Fruit fly (Drosophila melanogaster) whole organism, embryonic: ENCODE results near the gene Kah.

Experiments used
- Ada2b ChIP-seq: fragments of 200-800 bp; sonication (Bioruptor generic); IDR thresholded peaks from 2 replicates; pipeline ENCODE4 v1.3.6; 2022; ENCODE audit warnings: missing biosample characterization, missing genetic modification characterization
- Atf-2 ChIP-seq: fragments of 200-800 bp; sonication (Bioruptor generic); optimal IDR thresholded peaks from 2 replicates; lab custom pipeline; 2016; ENCODE audit warnings: missing biosample characterization, missing genetic modification characterization
- Atf6 ChIP-seq: fragments of 200-800 bp; sonication (Bioruptor generic); IDR thresholded peaks from 2 replicates; pipeline ENCODE4 v1.3.6; 2022; ENCODE audit warnings: missing biosample characterization, missing genetic modification characterization
- B-H1 ChIP-seq: fragments of 200-800 bp; sonication (Bioruptor generic); IDR thresholded peaks from 3 replicates; pipeline ENCODE4 v1.3.6; 2022; ENCODE audit warnings: missing biosample characterization, missing genetic modification characterization
- CG12104 ChIP-seq: fragments of 200-800 bp; sonication (Bioruptor generic); optimal IDR thresholded peaks from 3 replicates; lab custom pipeline; 2016; ENCODE audit warnings: missing biosample characterization, missing genetic modification characterization
- CG12391 ChIP-seq: fragments of 200-800 bp; sonication (Bioruptor generic); optimal IDR thresholded peaks from 3 replicates; lab custom pipeline; 2018; ENCODE audit warnings: missing biosample characterization, mild to moderate bottlenecking, missing genetic modification characterization, moderate library complexity
- CG13296 ChIP-seq: fragments of 200-800 bp; sonication (Bioruptor generic); optimal IDR thresholded peaks from 3 replicates; lab custom pipeline; 2018; ENCODE audit warnings: missing biosample characterization, mild to moderate bottlenecking, missing genetic modification characterization
- CG14667 ChIP-seq: fragments of 200-800 bp; sonication (Bioruptor generic); IDR thresholded peaks from 2 replicates; pipeline ENCODE4 v1.3.6; 2022; ENCODE audit warnings: missing biosample characterization, missing genetic modification characterization
- CG15269 ChIP-seq: fragments of 200-800 bp; sonication (Bioruptor generic); optimal IDR thresholded peaks from 2 replicates; lab custom pipeline; 2018; ENCODE audit warnings: missing biosample characterization, mild to moderate bottlenecking, missing genetic modification characterization, moderate library complexity
- CG15514 ChIP-seq: fragments of 200-800 bp; sonication (Bioruptor generic); optimal IDR thresholded peaks from 3 replicates; lab custom pipeline; 2017; ENCODE audit warnings: missing biosample characterization, missing genetic modification characterization, mild to moderate bottlenecking, moderate library complexity, missing genetic modification reagents
- CG15601 ChIP-seq: fragments of 200-800 bp; sonication (Bioruptor generic); optimal IDR thresholded peaks from 3 replicates; lab custom pipeline; 2019; ENCODE audit warnings: missing biosample characterization, mild to moderate bottlenecking, missing genetic modification characterization, moderate library complexity
- CG16779 ChIP-seq: fragments of 200-800 bp; sonication (Bioruptor generic); IDR thresholded peaks from 2 replicates; pipeline ENCODE4 v1.3.6; 2022; ENCODE audit warnings: missing biosample characterization, missing genetic modification characterization
- CG17829 ChIP-seq: fragments of 200-800 bp; optimal IDR thresholded peaks from 2 replicates; lab custom pipeline; 2019; ENCODE audit warnings: missing biosample characterization, mild to moderate bottlenecking, missing genetic modification characterization, moderate library complexity
- CG18262 ChIP-seq: fragments of 200-800 bp; optimal IDR thresholded peaks from 3 replicates; lab custom pipeline; 2019; ENCODE audit warnings: missing biosample characterization, mild to moderate bottlenecking, missing genetic modification characterization, moderate library complexity
- CG31365 ChIP-seq: fragments of 200-800 bp; sonication (Bioruptor generic); optimal IDR thresholded peaks from 2 replicates; lab custom pipeline; 2018; ENCODE audit warnings: missing biosample characterization, mild to moderate bottlenecking, missing genetic modification characterization
- CG7786 ChIP-seq: fragments of 200-800 bp; sonication (Bioruptor generic); optimal IDR thresholded peaks from 2 replicates; lab custom pipeline; 2016; ENCODE audit warnings: missing biosample characterization, missing genetic modification characterization
- CG9609 ChIP-seq: fragments of 200-800 bp; sonication (Bioruptor generic); optimal IDR thresholded peaks from 3 replicates; lab custom pipeline; 2016; ENCODE audit warnings: missing biosample characterization, missing genetic modification characterization
- Dbx ChIP-seq: fragments of 200-800 bp; sonication (Bioruptor generic); IDR thresholded peaks from 3 replicates; pipeline ENCODE4 v1.3.6; 2022; ENCODE audit warnings: missing biosample characterization, missing genetic modification characterization
- Deaf1 ChIP-seq: fragments of 200-800 bp; optimal IDR thresholded peaks from 3 replicates; lab custom pipeline; 2019; ENCODE audit warnings: missing biosample characterization, mild to moderate bottlenecking, missing genetic modification characterization, moderate library complexity
- H2.0 ChIP-seq: fragments of 200-800 bp; sonication (Bioruptor generic); IDR thresholded peaks from 2 replicates; pipeline ENCODE4 v1.3.6; 2022; ENCODE audit warnings: missing biosample characterization, missing genetic modification characterization
- MTF-1 ChIP-seq: fragments of 200-800 bp; sonication (Bioruptor generic); optimal IDR thresholded peaks from 2 replicates; lab custom pipeline; 2018; ENCODE audit warnings: missing biosample characterization, mild to moderate bottlenecking, missing genetic modification characterization, borderline replicate concordance
- Meics ChIP-seq: fragments of 200-800 bp; sonication (Bioruptor generic); optimal IDR thresholded peaks from 2 replicates; lab custom pipeline; 2017; ENCODE audit warnings: missing biosample characterization, mild to moderate bottlenecking, missing genetic modification characterization
- Myb ChIP-seq: fragments of 200-800 bp; sonication (Bioruptor generic); optimal IDR thresholded peaks from 2 replicates; lab custom pipeline; 2016; ENCODE audit warnings: missing biosample characterization, missing genetic modification characterization
- PHDP ChIP-seq: fragments of 200-800 bp; sonication (Bioruptor generic); optimal IDR thresholded peaks from 3 replicates; lab custom pipeline; 2018; ENCODE audit warnings: missing biosample characterization, mild to moderate bottlenecking, missing genetic modification characterization, moderate library complexity
- Poxn ChIP-seq: fragments of 200-800 bp; sonication (Bioruptor generic); IDR thresholded peaks from 2 replicates; pipeline ENCODE4 v1.3.6; 2022; ENCODE audit warnings: missing biosample characterization, missing genetic modification characterization
- Rfx ChIP-seq: fragments of 200-800 bp; sonication (Bioruptor generic); IDR thresholded peaks from 2 replicates; pipeline ENCODE4 v1.3.6; 2022; ENCODE audit warnings: missing biosample characterization, missing genetic modification characterization
- Scr ChIP-seq: fragments of 200-800 bp; sonication (Bioruptor generic); IDR thresholded peaks from 2 replicates; pipeline ENCODE4 v1.3.6; 2022; ENCODE audit warnings: missing biosample characterization, missing genetic modification characterization; ENCODE audit not compliant: partially characterized antibody
- Spps ChIP-seq: fragments of 200-800 bp; sonication (Bioruptor generic); optimal IDR thresholded peaks from 2 replicates; lab custom pipeline; 2018; ENCODE audit warnings: missing biosample characterization, mild to moderate bottlenecking, missing genetic modification characterization
- Taf1 ChIP-seq: fragments of 200-800 bp; sonication (Bioruptor generic); IDR thresholded peaks from 2 replicates; pipeline ENCODE4 v1.3.6; 2022; ENCODE audit warnings: missing biosample characterization, missing genetic modification characterization
- Usf ChIP-seq: fragments of 200-800 bp; sonication (Bioruptor generic); optimal IDR thresholded peaks from 2 replicates; lab custom pipeline; 2017; ENCODE audit warnings: missing genotype, missing biosample characterization, missing genetic modification characterization
- Xbp1 ChIP-seq: fragments of 200-800 bp; sonication (Bioruptor generic); optimal IDR thresholded peaks from 3 replicates; lab custom pipeline; 2016; ENCODE audit warnings: missing biosample characterization, mild to moderate bottlenecking, missing genetic modification characterization
- bbx ChIP-seq: fragments of 200-800 bp; sonication (Bioruptor generic); IDR thresholded peaks from 2 replicates; pipeline ENCODE4 v1.3.6; 2022; ENCODE audit warnings: missing biosample characterization, missing genetic modification characterization; ENCODE audit not compliant: partially characterized antibody
- bowl ChIP-seq: fragments of 200-800 bp; sonication (Bioruptor generic); IDR thresholded peaks from 2 replicates; pipeline ENCODE4 v1.3.6; 2022; ENCODE audit warnings: missing biosample characterization, missing genetic modification characterization
- dati ChIP-seq: fragments of 200-800 bp; sonication (Bioruptor generic); IDR thresholded peaks from 2 replicates; pipeline ENCODE4 v1.3.6; 2022; ENCODE audit warnings: missing biosample characterization, missing genetic modification characterization
- fd96Cb ChIP-seq: fragments of 200-800 bp; sonication (Bioruptor generic); optimal IDR thresholded peaks from 2 replicates; lab custom pipeline; 2018; ENCODE audit warnings: missing biosample characterization, mild to moderate bottlenecking, missing genetic modification characterization, moderate library complexity
- fru ChIP-seq: fragments of >200 bp; optimal IDR thresholded peaks from 2 replicates; lab custom pipeline; 2017
- hb ChIP-seq: fragments of 200-800 bp; sonication (Bioruptor generic); IDR thresholded peaks from 3 replicates; pipeline ENCODE4 v1.3.6; 2022; ENCODE audit warnings: missing biosample characterization, missing genetic modification characterization; ENCODE audit not compliant: partially characterized antibody
- hkb ChIP-seq, 2 experiments: fragments of 200-800 bp in 1 of 2; fragments of >200 bp in 1 of 2; sonication (Bioruptor generic) in 1 of 2; IDR thresholded peaks in 1 of 2; optimal IDR thresholded peaks in 1 of 2; 2 replicates each; pipeline versions ENCODE4 v1.3.6 to Lab custom; 2017 to 2022; ENCODE audit warnings: missing biosample characterization in 1 of 2, missing genetic modification characterization in 1 of 2
- mirr ChIP-seq: fragments of 200-800 bp; sonication (Bioruptor generic); optimal IDR thresholded peaks from 3 replicates; lab custom pipeline; 2018; ENCODE audit warnings: missing biosample characterization, mild to moderate bottlenecking, missing genetic modification characterization
- pros ChIP-seq: fragments of 200-800 bp; sonication (Bioruptor generic); optimal IDR thresholded peaks from 3 replicates; lab custom pipeline; 2019; ENCODE audit warnings: missing biosample characterization, mild to moderate bottlenecking, missing genetic modification characterization, moderate library complexity
- pum ChIP-seq: fragments of 200-800 bp; sonication (Bioruptor generic); optimal IDR thresholded peaks from 2 replicates; lab custom pipeline; 2016; ENCODE audit warnings: missing biosample characterization, missing genetic modification characterization
- rib ChIP-seq: fragments of 200-800 bp; sonication (Bioruptor generic); IDR thresholded peaks from 2 replicates; pipeline ENCODE4 v1.3.6; 2022; ENCODE audit warnings: missing biosample characterization, missing genetic modification characterization
- salm ChIP-seq: fragments of 200-800 bp; sonication (Bioruptor generic); optimal IDR thresholded peaks from 2 replicates; lab custom pipeline; 2018; ENCODE audit warnings: missing biosample characterization, mild to moderate bottlenecking, missing genetic modification characterization
- sc ChIP-seq, 3 experiments: fragments of >200 bp in 2 of 3; fragments of 200-800 bp in 1 of 3; sonication (Bioruptor generic) in 1 of 3; optimal IDR thresholded peaks; 2 replicates in 2 of 3; 3 replicates in 1 of 3; lab custom pipeline; 2017; ENCODE audit warnings: mild to moderate bottlenecking in 1 of 3, missing biosample characterization in 1 of 3, missing genetic modification characterization in 1 of 3, missing genetic modification reagents in 1 of 3
- shn ChIP-seq: fragments of 200-800 bp; sonication (Bioruptor generic); optimal IDR thresholded peaks from 3 replicates; lab custom pipeline; 2016; ENCODE audit warnings: missing biosample characterization, missing genetic modification characterization
- so ChIP-seq: fragments of 200-800 bp; sonication (Bioruptor generic); IDR thresholded peaks from 3 replicates; pipeline ENCODE4 v1.3.6; 2022; ENCODE audit warnings: missing biosample characterization, missing genetic modification characterization
- tgo ChIP-seq: fragments of 200-800 bp; sonication (Bioruptor generic); IDR thresholded peaks from 3 replicates; pipeline ENCODE4 v1.3.6; 2022; ENCODE audit warnings: missing biosample characterization, missing genetic modification characterization
- tin ChIP-seq: fragments of 200-800 bp; sonication (Bioruptor generic); optimal IDR thresholded peaks from 3 replicates; lab custom pipeline; 2016; ENCODE audit warnings: missing biosample characterization, missing genetic modification characterization
- tx ChIP-seq: fragments of 200-800 bp; sonication (Bioruptor generic); optimal IDR thresholded peaks from 2 replicates; lab custom pipeline; 2016; ENCODE audit warnings: missing biosample characterization, missing genetic modification characterization
- vnd ChIP-seq: fragments of 200-800 bp; sonication (Bioruptor generic); IDR thresholded peaks from 3 replicates; pipeline ENCODE4 v1.3.6; 2022; ENCODE audit warnings: missing biosample characterization, missing genetic modification characterization; ENCODE audit not compliant: partially characterized antibody

Kah gene

DNA sequence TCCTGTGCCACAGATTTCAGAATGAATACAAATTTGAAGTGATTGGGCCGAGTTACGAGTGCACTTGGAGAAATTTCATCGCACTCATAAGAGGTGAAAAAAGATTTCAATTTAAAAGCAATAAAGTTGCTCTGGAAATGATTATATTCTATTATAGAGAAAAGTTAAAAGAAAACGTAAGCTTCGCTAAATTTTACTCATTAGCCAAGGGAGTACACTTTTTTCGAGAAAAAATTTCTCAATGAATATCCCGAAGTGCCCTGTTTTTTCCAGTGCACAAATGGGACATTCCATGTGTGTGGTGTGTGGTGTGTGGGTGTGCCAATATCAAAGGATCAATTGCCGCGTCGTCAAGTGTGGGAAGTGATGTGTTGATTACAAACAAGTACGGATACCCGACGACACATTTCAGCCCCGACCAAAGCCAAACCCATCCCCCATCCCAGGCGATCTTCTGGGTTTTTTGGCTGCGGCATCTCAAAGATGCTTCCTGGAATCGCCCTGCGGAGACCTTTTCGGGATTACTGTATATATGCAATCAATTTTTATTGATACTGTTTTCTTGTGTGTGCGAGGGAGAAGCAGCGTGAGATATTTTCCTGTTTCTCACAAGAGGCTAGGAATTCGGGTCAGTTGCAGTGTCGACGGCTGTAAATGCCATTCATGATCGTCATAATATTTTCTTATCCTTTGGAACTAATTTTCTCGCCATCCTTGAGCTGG lies 24.7 kb upstream of the Kah start (continued):
- TF ChIP-seq hb (GFP tag; lab: Robert Waterston, UW) (no peak), vnd (GFP tag; lab: Robert Waterston, UW) (no peak), Myb (GFP tag; lab: Kevin White, UChicago) (no peak), CG15601 (tag; lab: Kevin White, UChicago) (peak; percentile 9), Usf (peak; percentile 13), pros (GFP tag; lab: Kevin White, UChicago) (peak; percentile 80), CG7786 (GFP tag; lab: Kevin White, UChicago) (peak; percentile 31), Taf1 (no peak), Rfx (GFP tag; lab: Robert Waterston, UW) (no peak; the same call in 1 of the 2 replicates), shn (GFP tag; lab: Kevin White, UChicago) (no peak), fru (no peak), CG18262 (tag; lab: Kevin White, UChicago) (peak; percentile 76), CG15269 (tag; lab: Kevin White, UChicago) (peak; percentile 0), pum (GFP tag; lab: Kevin White, UChicago) (peak; percentile 39), CG13296 (GFP tag; lab: Kevin White, UChicago) (no peak), H2.0 (GFP tag; lab: Robert Waterston, UW) (no peak), CG17829 (tag; lab: Kevin White, UChicago) (peak; percentile 59), tgo (no peak), Ada2b (GFP tag; lab: Robert Waterston, UW) (no peak), tin (GFP tag; lab: Kevin White, UChicago) (peak; percentile 71), CG14667 (GFP tag; lab: Robert Waterston, UW) (no peak), PHDP (peak; percentile 28), mirr (GFP tag; lab: Kevin White, UChicago) (no peak), Scr (GFP tag; lab: Robert Waterston, UW) (no peak), CG9609 (peak; percentile 20), salm (tag; lab: Kevin White, UChicago) (no peak), Dbx (GFP tag; lab: Robert Waterston, UW) (no peak), sc (optimal IDR thresholded peaks at IDR 0.05; lab: Kevin White, UChicago) (no peak), sc (GFP tag; optimal IDR thresholded peaks at IDR 0.05; lab: Kevin White, UChicago) (peak; percentile 40), bbx (GFP tag; lab: Robert Waterston, UW) (no peak), Spps (peak; percentile 11), CG31365 (tag; lab: Kevin White, UChicago) (no peak), CG12391 (tag; lab: Kevin White, UChicago) (peak; percentile 59), Poxn (GFP tag; lab: Robert Waterston, UW) (no peak), rib (GFP tag; lab: Robert Waterston, UW) (no peak), tx (GFP tag; lab: Kevin White, UChicago) (no peak), hkb (optimal IDR thresholded peaks at IDR 0.05; lab: Kevin White, UChicago) (no peak), hkb (GFP tag; IDR thresholded peaks at IDR 0.05; lab: Robert Waterston, UW) (peak; percentile 54), Xbp1 (GFP tag; lab: Kevin White, UChicago) (peak; percentile 53), B-H1 (GFP tag; lab: Robert Waterston, UW) (no peak), Atf-2 (GFP tag; lab: Kevin White, UChicago) (no peak), Deaf1 (tag; lab: Kevin White, UChicago) (no peak), bowl (no peak), Atf6 (GFP tag; lab: Robert Waterston, UW) (no peak), CG12104 (GFP tag; lab: Kevin White, UChicago) (no peak), so (GFP tag; lab: Robert Waterston, UW) (no peak), CG15514 (GFP tag; lab: Kevin White, UChicago) (no peak), CG16779 (GFP tag; lab: Robert Waterston, UW) (no peak), Meics (GFP tag; lab: Kevin White, UChicago) (no peak), MTF-1 (GFP tag; lab: Kevin White, UChicago) (peak; percentile 35), fd96Cb (tag; lab: Kevin White, UChicago) (peak; percentile 57), dati (GFP tag; lab: Robert Waterston, UW) (no peak)
